Worm (Caenorhabditis elegans) whole organism, L4/young adult: ENCODE data around the gene R11F4.1.

ENCODE experiments used
- W03F9.2 ChIP-seq: fragments of 150-350 bp; optimal IDR thresholded peaks from 2 replicates; lab custom pipeline; 2014; ENCODE audit warnings: missing biosample characterization, missing genetic modification characterization
- dao-5 ChIP-seq: sonication (generic microtip); optimal IDR thresholded peaks from 2 replicates; lab custom pipeline; 2016; ENCODE audit warnings: missing genotype, missing genetic modification characterization, moderate library complexity, missing compliant biosample characterization
- him-1 ChIP-seq: sonication (generic microtip); optimal IDR thresholded peaks from 2 replicates; lab custom pipeline; 2016; ENCODE audit warnings: missing genotype, missing genetic modification reagents, missing genetic modification characterization, missing compliant biosample characterization

Gene R11F4.1

ce11 chrII:4085601-4086000 lies 6.1 kb upstream of the R11F4.1 start:
- TF ChIP-seq W03F9.2 (tag; lab: Kevin White, UChicago) (no peak), him-1 (no peak), dao-5 (tag; lab: Kevin White, UChicago) (no peak)

ce11 chrII:4089183-4089582 lies 2.5 kb upstream of the R11F4.1 start:
- no peak for TF ChIP-seq dao-5 (tag; lab: Kevin White, UChicago)
- peak; percentile 27 for TF ChIP-seq W03F9.2 (tag; lab: Kevin White, UChicago)

ce11 chrII:4090790-4091189 lies 940 bp upstream of the R11F4.1 start:
- TF ChIP-seq dao-5 (tag; lab: Kevin White, UChicago) (no peak), him-1 (no peak), W03F9.2 (tag; lab: Kevin White, UChicago) (no peak)

- TF ChIP-seq him-1 = no peak
- no peak for TF ChIP-seq W03F9.2 (tag; lab: Kevin White, UChicago)
- TF ChIP-seq dao-5 (tag; lab: Kevin White, UChicago) = no peak
Observed at ce11 chrII:4092502-4092901, 772 bp downstream of the R11F4.1 start.

- TF ChIP-seq him-1 = no peak
- no peak for TF ChIP-seq W03F9.2 (tag; lab: Kevin White, UChicago)
- TF ChIP-seq dao-5 (tag; lab: Kevin White, UChicago) = no peak
Observed at ce11 chrII:4094030-4094846, 2.5 kb downstream of the R11F4.1 start.

ce11 chrII:4098759-4099158 lies 7.0 kb downstream of the R11F4.1 start:
- TF ChIP-seq dao-5 (tag; lab: Kevin White, UChicago) = no peak

ce11 chrII:4100485-4100884 lies 8.8 kb downstream of the R11F4.1 start, which contains the start of gene rhgf-2:
Gene rhgf-2 (plus strand): TSS chrII:4100785.
- TF ChIP-seq him-1 = no peak
- no peak for TF ChIP-seq W03F9.2 (tag; lab: Kevin White, UChicago)
- no peak for TF ChIP-seq dao-5 (tag; lab: Kevin White, UChicago)

- no peak for TF ChIP-seq W03F9.2 (tag; lab: Kevin White, UChicago)
- TF ChIP-seq him-1 = no peak
- no peak for TF ChIP-seq dao-5 (tag; lab: Kevin White, UChicago)
Observed at ce11 chrII:4102723-4103122, 11.0 kb downstream of the R11F4.1 start.

ce11 chrII:4107196-4107595 lies 15.5 kb downstream of the R11F4.1 start:
- TF ChIP-seq him-1 (no peak), dao-5 (tag; lab: Kevin White, UChicago) (no peak), W03F9.2 (tag; lab: Kevin White, UChicago) (no peak)

- no peak for TF ChIP-seq dao-5 (tag; lab: Kevin White, UChicago)
- no peak for TF ChIP-seq him-1
- no peak for TF ChIP-seq W03F9.2 (tag; lab: Kevin White, UChicago)
Observed at ce11 chrII:4118508-4118907, 26.8 kb downstream of the R11F4.1 start.

- no peak for TF ChIP-seq him-1
- TF ChIP-seq dao-5 (tag; lab: Kevin White, UChicago) = no peak
- TF ChIP-seq W03F9.2 (tag; lab: Kevin White, UChicago) = no peak
Observed at ce11 chrII:4122899-4123298, 31.2 kb downstream of the R11F4.1 start.

- no peak for TF ChIP-seq W03F9.2 (tag; lab: Kevin White, UChicago)
- no peak for TF ChIP-seq him-1
- TF ChIP-seq dao-5 (tag; lab: Kevin White, UChicago) = no peak
Observed at ce11 chrII:4125239-4125638, 33.5 kb downstream of the R11F4.1 start.

ce11 chrII:4129450-4129849 lies 37.7 kb downstream of the R11F4.1 start:
- TF ChIP-seq W03F9.2 (tag; lab: Kevin White, UChicago) (no peak), him-1 (no peak), dao-5 (tag; lab: Kevin White, UChicago) (no peak)

- TF ChIP-seq dao-5 (tag; lab: Kevin White, UChicago) = no peak
- TF ChIP-seq him-1 = no peak
- TF ChIP-seq W03F9.2 (tag; lab: Kevin White, UChicago) = no peak
Observed at ce11 chrII:4133332-4133731, 41.6 kb downstream of the R11F4.1 start.

- TF ChIP-seq W03F9.2 (tag; lab: Kevin White, UChicago) = no peak
- no peak for TF ChIP-seq dao-5 (tag; lab: Kevin White, UChicago)
- no peak for TF ChIP-seq him-1
Observed at ce11 chrII:4134688-4135087, 43.0 kb downstream of the R11F4.1 start.
